Fruit fly (Drosophila melanogaster) S2 (cell line): ENCODE results near the gene CG6118.

ENCODE experiments used
- CG8478 ChIP-seq: fragments of >200 bp; optimal IDR thresholded peaks from 2 replicates; lab custom pipeline; 2018
- CTCF ChIP-seq, 2 experiments: fragments of >200 bp; optimal IDR thresholded peaks; 2 replicates each; lab custom pipeline; 2018

- TF ChIP-seq CTCF (optimal IDR thresholded peaks at IDR 0.05; lab: Kevin White, UChicago) (no peak), CG8478 (lab: Kevin White, UChicago) (no peak)
Measured at dm6 chr3R:15375470-15375869, 59.1 kb downstream of the CG6118 start.
